Worm (Caenorhabditis elegans) whole organism, midembryonic: ENCODE measurements around the gene gcy-9.

Experiments used
- T22C8.4 ChIP-seq: fragments of 200-800 bp; sonication (Bioruptor generic); IDR thresholded peaks from 2 replicates; pipeline ENCODE4 v1.3.6; 2022; ENCODE audit warnings: missing genetic modification characterization, missing compliant biosample characterization
- cog-1 ChIP-seq: sonication (generic microtip); optimal IDR thresholded peaks from 2 replicates; lab custom pipeline; 2016; ENCODE audit warnings: missing genetic modification characterization, missing compliant biosample characterization
- flt-1 ChIP-seq: fragments of 200-800 bp; sonication (Bioruptor generic); IDR thresholded peaks from 2 replicates; pipeline ENCODE4 v1.3.6; 2022; ENCODE audit warnings: missing genetic modification characterization, missing compliant biosample characterization
- klf-2 ChIP-seq: fragments of 200-800 bp; sonication (Bioruptor generic); conservative IDR thresholded peaks from 2 replicates; pipeline ENCODE4 v1.3.6; 2022; ENCODE audit warnings: missing genetic modification reagents, missing genetic modification characterization, missing compliant biosample characterization
- med-1 ChIP-seq: sonication (generic microtip); optimal IDR thresholded peaks from 2 replicates; lab custom pipeline; 2017; ENCODE audit warnings: missing genetic modification characterization, mild to moderate bottlenecking, missing compliant biosample characterization, antibody characterized with exemption, missing genetic modification reagents; ENCODE audit not compliant: insufficient read depth
- ref-1 ChIP-seq: fragments of 200-800 bp; sonication (Bioruptor generic); conservative IDR thresholded peaks from 2 replicates; pipeline ENCODE4 v1.3.6; 2022; ENCODE audit warnings: missing genetic modification reagents, missing genetic modification characterization, missing compliant biosample characterization
- tab-1 ChIP-seq: fragments of 200-800 bp; sonication (Bioruptor generic); IDR thresholded peaks from 2 replicates; pipeline ENCODE4 v1.3.6; 2022; ENCODE audit warnings: missing genetic modification characterization, missing compliant biosample characterization
- ztf-23 ChIP-seq: fragments of 200-800 bp; sonication (Bioruptor generic); IDR thresholded peaks from 2 replicates; pipeline ENCODE4 v1.3.6; 2022; ENCODE audit warnings: missing genetic modification reagents, missing genetic modification characterization, missing compliant biosample characterization
- ztf-29 ChIP-seq: fragments of 200-800 bp; sonication (Bioruptor generic); IDR thresholded peaks from 2 replicates; pipeline ENCODE4 v1.3.6; 2022; ENCODE audit warnings: missing genetic modification reagents, missing genetic modification characterization, missing compliant biosample characterization

gcy-9 gene

ce11 chrX:11317939-11318338 is 19.7 kb downstream of the gcy-9 start, which contains the start of gene hizr-1:
Gene hizr-1 (plus strand): TSS chrX:11318278.
- TF ChIP-seq med-1 (GFP tag; lab: Kevin White, UChicago), result no peak
- TF ChIP-seq cog-1 (tag; lab: Kevin White, UChicago), result no peak
- TF ChIP-seq ref-1 (GFP tag; lab: Robert Waterston, UW), result no peak
- TF ChIP-seq T22C8.4, result no peak
- no peak for TF ChIP-seq ztf-29 (GFP tag; lab: Robert Waterston, UW)
- TF ChIP-seq ztf-23 (GFP tag; lab: Robert Waterston, UW), result no peak
- no peak for TF ChIP-seq klf-2
- TF ChIP-seq tab-1 (GFP tag; lab: Robert Waterston, UW), result no peak
- TF ChIP-seq flt-1 (GFP tag; lab: Robert Waterston, UW), result no peak

- TF ChIP-seq med-1 (GFP tag; lab: Kevin White, UChicago), result no peak
These were observed 20.9 kb downstream of the gcy-9 start, which contains the start of gene nlp-57 for ce11 chrX:11316750-11317149. Gene nlp-57 (plus strand): TSS chrX:11317050.

ce11 chrX:11315392-11315791 is 22.3 kb downstream of the gcy-9 start, which contains the start of gene F08G12.11:
Gene F08G12.11 (minus strand): TSS chrX:11315572.
- TF ChIP-seq T22C8.4, result no peak
- TF ChIP-seq ztf-23 (GFP tag; lab: Robert Waterston, UW), result no peak
- TF ChIP-seq med-1 (GFP tag; lab: Kevin White, UChicago), result no peak
- TF ChIP-seq ref-1 (GFP tag; lab: Robert Waterston, UW), result no peak
- TF ChIP-seq klf-2, result no peak
- no peak for TF ChIP-seq tab-1 (GFP tag; lab: Robert Waterston, UW)
- TF ChIP-seq cog-1 (tag; lab: Kevin White, UChicago), result no peak
- TF ChIP-seq ztf-29 (GFP tag; lab: Robert Waterston, UW), result no peak
- TF ChIP-seq flt-1 (GFP tag; lab: Robert Waterston, UW), result no peak

ce11 chrX:11310285-11310838 is 27.3 kb downstream of the gcy-9 start, which contains the start of gene F08G12.5:
Gene F08G12.5 (minus strand): TSS chrX:11310285.
- TF ChIP-seq ref-1 (GFP tag; lab: Robert Waterston, UW), result no peak
- TF ChIP-seq tab-1 (GFP tag; lab: Robert Waterston, UW), result no peak
- no peak for TF ChIP-seq ztf-23 (GFP tag; lab: Robert Waterston, UW)
- TF ChIP-seq T22C8.4, result no peak
- TF ChIP-seq flt-1 (GFP tag; lab: Robert Waterston, UW), result no peak
- TF ChIP-seq ztf-29 (GFP tag; lab: Robert Waterston, UW), result no peak

ce11 chrX:11307056-11307455 is 30.6 kb downstream of the gcy-9 start, which contains the start of gene vhl-1:
Gene vhl-1 (plus strand): TSS chrX:11307356.
- TF ChIP-seq klf-2 (no peak), ztf-23 (GFP tag; lab: Robert Waterston, UW) (no peak), ztf-29 (GFP tag; lab: Robert Waterston, UW) (no peak), T22C8.4 (no peak), med-1 (GFP tag; lab: Kevin White, UChicago) (no peak), ref-1 (GFP tag; lab: Robert Waterston, UW) (no peak), flt-1 (GFP tag; lab: Robert Waterston, UW) (no peak), cog-1 (tag; lab: Kevin White, UChicago) (no peak), tab-1 (GFP tag; lab: Robert Waterston, UW) (no peak)

ce11 chrX:11305773-11306172 is 31.9 kb downstream of the gcy-9 start, which contains the start of gene F08G12.1:
Gene F08G12.1 (minus strand): TSS chrX:11305873.
- TF ChIP-seq med-1 (GFP tag; lab: Kevin White, UChicago) (no peak), klf-2 (no peak), cog-1 (tag; lab: Kevin White, UChicago) (no peak), flt-1 (GFP tag; lab: Robert Waterston, UW) (no peak), tab-1 (GFP tag; lab: Robert Waterston, UW) (no peak), ztf-23 (GFP tag; lab: Robert Waterston, UW) (no peak), T22C8.4 (no peak), ref-1 (GFP tag; lab: Robert Waterston, UW) (no peak), ztf-29 (GFP tag; lab: Robert Waterston, UW) (no peak)

ce11 chrX:11299642-11300307 is 37.9 kb downstream of the gcy-9 start, which contains the start of the genes snrp-40.1 and F08G12.3:
Gene snrp-40.1 (minus strand): TSS chrX:11299784.
Gene F08G12.3 (plus strand): TSS chrX:11300257.
- TF ChIP-seq klf-2 (no peak), ztf-29 (GFP tag; lab: Robert Waterston, UW) (no peak), T22C8.4 (no peak), med-1 (GFP tag; lab: Kevin White, UChicago) (no peak), ztf-23 (GFP tag; lab: Robert Waterston, UW) (no peak), tab-1 (GFP tag; lab: Robert Waterston, UW) (no peak), flt-1 (GFP tag; lab: Robert Waterston, UW) (peak; percentile 46), cog-1 (tag; lab: Kevin White, UChicago) (peak; percentile 76), ref-1 (GFP tag; lab: Robert Waterston, UW) (no peak)

- TF ChIP-seq med-1 (GFP tag; lab: Kevin White, UChicago) (no peak), tab-1 (GFP tag; lab: Robert Waterston, UW) (peak; percentile 77)
These were observed 40.9 kb downstream of the gcy-9 start, which contains the start of gene inx-2 for ce11 chrX:11296683-11297365. Gene inx-2 (minus strand): TSS chrX:11296733.

ce11 chrX:11290528-11290927 is 47.2 kb downstream of the gcy-9 start:
- TF ChIP-seq med-1 (GFP tag; lab: Kevin White, UChicago) (no peak), ztf-29 (GFP tag; lab: Robert Waterston, UW) (no peak), flt-1 (GFP tag; lab: Robert Waterston, UW) (0 out of 2 replicates have a peak, but pooled peaks have one; percentile 28), T22C8.4 (peak; percentile 64), cog-1 (tag; lab: Kevin White, UChicago) (no peak), ztf-23 (GFP tag; lab: Robert Waterston, UW) (no peak)
